Fruit fly (Drosophila melanogaster) whole organism, embryonic: ENCODE measurements around the gene OtopLc.
A peak's percentile ranks its signal among the peaks of the same experiment; 100 is the strongest.

Experiments used
- Abd-B ChIP-seq: fragments of 200-800 bp; sonication (Bioruptor generic); optimal IDR thresholded peaks from 2 replicates; lab custom pipeline; 2018; ENCODE audit warnings: missing biosample characterization, mild to moderate bottlenecking, missing genetic modification characterization, moderate library complexity
- C15 ChIP-seq: fragments of 200-800 bp; sonication (Bioruptor generic); IDR thresholded peaks from 3 replicates; pipeline ENCODE4 v1.3.6; 2022; ENCODE audit warnings: missing biosample characterization, missing genetic modification characterization
- CG10462 ChIP-seq: fragments of 200-800 bp; sonication (Bioruptor generic); optimal IDR thresholded peaks from 2 replicates; lab custom pipeline; 2016; ENCODE audit warnings: missing biosample characterization, missing genetic modification characterization
- CG12155 ChIP-seq: fragments of 200-800 bp; sonication (Bioruptor generic); optimal IDR thresholded peaks from 3 replicates; lab custom pipeline; 2016; ENCODE audit warnings: missing biosample characterization, missing genetic modification characterization
- CG12744 ChIP-seq: fragments of 200-800 bp; sonication (Bioruptor generic); optimal IDR thresholded peaks from 2 replicates; lab custom pipeline; 2016; ENCODE audit warnings: missing biosample characterization, missing genetic modification characterization
- CG13287 ChIP-seq: fragments of 200-800 bp; sonication (Bioruptor generic); IDR thresholded peaks from 2 replicates; pipeline ENCODE4 v1.3.6; 2022; ENCODE audit warnings: missing biosample characterization, missing genetic modification characterization; ENCODE audit not compliant: partially characterized antibody
- CG17912 ChIP-seq: fragments of 200-800 bp; sonication (Bioruptor generic); optimal IDR thresholded peaks from 2 replicates; lab custom pipeline; 2018; ENCODE audit warnings: missing biosample characterization, mild to moderate bottlenecking, missing genetic modification characterization
- CG18011 ChIP-seq: fragments of 200-800 bp; sonication (Bioruptor generic); optimal IDR thresholded peaks from 2 replicates; lab custom pipeline; 2017; ENCODE audit warnings: missing biosample characterization, missing genetic modification characterization, mild to moderate bottlenecking, moderate library complexity, missing genotype
- CG2875 ChIP-seq: fragments of 200-800 bp; sonication (Bioruptor generic); optimal IDR thresholded peaks from 2 replicates; lab custom pipeline; 2017; ENCODE audit warnings: missing biosample characterization, mild to moderate bottlenecking, missing genetic modification characterization, missing genetic modification reagents
- CG3065 ChIP-seq: fragments of 200-800 bp; sonication (Bioruptor generic); optimal IDR thresholded peaks from 2 replicates; lab custom pipeline; 2016; ENCODE audit warnings: missing biosample characterization, missing genetic modification characterization
- CG33557 ChIP-seq: fragments of 200-800 bp; sonication (Bioruptor generic); optimal IDR thresholded peaks from 2 replicates; lab custom pipeline; 2019; ENCODE audit warnings: missing biosample characterization, mild to moderate bottlenecking, missing genetic modification characterization, moderate library complexity
- CG3838 ChIP-seq: fragments of 200-800 bp; sonication (Bioruptor generic); optimal IDR thresholded peaks from 3 replicates; lab custom pipeline; 2016; ENCODE audit warnings: missing biosample characterization, missing genetic modification characterization
- CG4617 ChIP-seq: fragments of 200-800 bp; sonication (Bioruptor generic); optimal IDR thresholded peaks from 3 replicates; lab custom pipeline; 2016; ENCODE audit warnings: missing biosample characterization, missing genetic modification characterization, borderline replicate concordance
- CG6654 ChIP-seq: fragments of 200-800 bp; sonication (Bioruptor generic); optimal IDR thresholded peaks from 2 replicates; lab custom pipeline; 2017; ENCODE audit warnings: missing biosample characterization, mild to moderate bottlenecking, missing genetic modification characterization
- CG6813 ChIP-seq: fragments of 200-800 bp; sonication (Bioruptor generic); optimal IDR thresholded peaks from 2 replicates; lab custom pipeline; 2017; ENCODE audit warnings: missing biosample characterization, missing genetic modification characterization, mild to moderate bottlenecking, moderate library complexity, missing genetic modification reagents
- CG7372 ChIP-seq: fragments of 200-800 bp; sonication (Bioruptor generic); IDR thresholded peaks from 2 replicates; pipeline ENCODE4 v1.3.6; 2022; ENCODE audit warnings: missing biosample characterization, missing genetic modification characterization
- CG8281 ChIP-seq: fragments of 200-800 bp; sonication (Bioruptor generic); optimal IDR thresholded peaks from 2 replicates; lab custom pipeline; 2018; ENCODE audit warnings: missing biosample characterization, mild to moderate bottlenecking, missing genetic modification characterization, moderate library complexity
- CG8388 ChIP-seq: fragments of 200-800 bp; sonication (Bioruptor generic); optimal IDR thresholded peaks from 2 replicates; lab custom pipeline; 2019; ENCODE audit warnings: missing biosample characterization, mild to moderate bottlenecking, missing genetic modification characterization, moderate library complexity
- CG8765 ChIP-seq: fragments of 200-800 bp; sonication (Bioruptor generic); IDR thresholded peaks from 2 replicates; pipeline ENCODE4 v1.3.6; 2022; ENCODE audit warnings: missing biosample characterization, missing genetic modification characterization
- CG9609 ChIP-seq: fragments of 200-800 bp; sonication (Bioruptor generic); optimal IDR thresholded peaks from 3 replicates; lab custom pipeline; 2016; ENCODE audit warnings: missing biosample characterization, missing genetic modification characterization
- CG9817 ChIP-seq: fragments of 200-800 bp; sonication (Bioruptor generic); optimal IDR thresholded peaks from 2 replicates; lab custom pipeline; 2018; ENCODE audit warnings: missing biosample characterization, mild to moderate bottlenecking, missing genetic modification characterization, moderate library complexity
- D ChIP-seq, 2 experiments: fragments of 200-800 bp in 1 of 2; fragments of >200 bp in 1 of 2; sonication (Bioruptor generic) in 1 of 2; optimal IDR thresholded peaks; 2 replicates in 1 of 2; 3 replicates in 1 of 2; lab custom pipeline; 2017; ENCODE audit warnings: mild to moderate bottlenecking in 1 of 2, missing biosample characterization in 1 of 2, missing genetic modification characterization in 1 of 2, missing genetic modification reagents in 1 of 2
- H2.0 ChIP-seq: fragments of 200-800 bp; sonication (Bioruptor generic); IDR thresholded peaks from 2 replicates; pipeline ENCODE4 v1.3.6; 2022; ENCODE audit warnings: missing biosample characterization, missing genetic modification characterization
- HmgD ChIP-seq: fragments of 200-800 bp; sonication (Bioruptor generic); optimal IDR thresholded peaks from 3 replicates; lab custom pipeline; 2016; ENCODE audit warnings: missing biosample characterization, missing genetic modification characterization
- HmgZ ChIP-seq: fragments of 200-800 bp; sonication (Bioruptor generic); optimal IDR thresholded peaks from 2 replicates; lab custom pipeline; 2018; ENCODE audit warnings: missing biosample characterization, mild to moderate bottlenecking, missing genetic modification characterization
- Hmr ChIP-seq: fragments of 200-800 bp; sonication (Bioruptor generic); optimal IDR thresholded peaks from 3 replicates; lab custom pipeline; 2017; ENCODE audit warnings: mild to moderate bottlenecking, missing biosample characterization, missing genetic modification reagents, missing genetic modification characterization
- Lim3 ChIP-seq: fragments of 200-800 bp; sonication (Bioruptor generic); IDR thresholded peaks from 2 replicates; pipeline ENCODE4 v1.3.6; 2022; ENCODE audit warnings: missing biosample characterization, missing genetic modification characterization
- Lpt ChIP-seq: fragments of >200 bp; optimal IDR thresholded peaks from 2 replicates; lab custom pipeline; 2018; ENCODE audit warnings: missing biosample characterization, missing genetic modification characterization
- MESR4 ChIP-seq: fragments of 200-800 bp; sonication (Bioruptor generic); optimal IDR thresholded peaks from 2 replicates; lab custom pipeline; 2018; ENCODE audit warnings: missing biosample characterization, mild to moderate bottlenecking, missing genetic modification characterization, moderate library complexity
- Neu2 ChIP-seq: fragments of 200-800 bp; sonication (Bioruptor generic); optimal IDR thresholded peaks from 3 replicates; lab custom pipeline; 2016; ENCODE audit warnings: missing biosample characterization, missing genetic modification characterization, borderline replicate concordance
- Stat92E ChIP-seq, 3 experiments: fragments of >200 bp in 2 of 3; fragments of 200-800 bp in 1 of 3; sonication (Bioruptor generic) in 1 of 3; optimal IDR thresholded peaks; 2 replicates each; lab custom pipeline; 2017 to 2019; ENCODE audit warnings: missing biosample characterization in 3 of 3, missing genetic modification characterization in 3 of 3, mild to moderate bottlenecking in 1 of 3, moderate library complexity in 1 of 3
- YL-1 ChIP-seq: fragments of 200-800 bp; sonication (Bioruptor generic); optimal IDR thresholded peaks from 3 replicates; lab custom pipeline; 2017; ENCODE audit warnings: missing biosample characterization, mild to moderate bottlenecking, missing genetic modification characterization
- abd-A ChIP-seq: fragments of 200-800 bp; sonication (Bioruptor generic); optimal IDR thresholded peaks from 3 replicates; lab custom pipeline; 2019; ENCODE audit warnings: missing biosample characterization, mild to moderate bottlenecking, missing genetic modification characterization, moderate library complexity
- amos ChIP-seq: fragments of 200-800 bp; sonication (Bioruptor generic); IDR thresholded peaks from 2 replicates; pipeline ENCODE4 v1.3.6; 2022; ENCODE audit warnings: missing biosample characterization, missing genetic modification characterization; ENCODE audit not compliant: partially characterized antibody
- bowl ChIP-seq: fragments of 200-800 bp; sonication (Bioruptor generic); IDR thresholded peaks from 2 replicates; pipeline ENCODE4 v1.3.6; 2022; ENCODE audit warnings: missing biosample characterization, missing genetic modification characterization
- chinmo ChIP-seq: fragments of 200-800 bp; sonication (Bioruptor generic); IDR thresholded peaks from 4 replicates; pipeline ENCODE4 v1.3.6; 2022; ENCODE audit warnings: missing biosample characterization, missing genetic modification characterization; ENCODE audit not compliant: partially characterized antibody
- corto ChIP-seq: fragments of 200-800 bp; sonication (Bioruptor generic); optimal IDR thresholded peaks from 2 replicates; lab custom pipeline; 2016; ENCODE audit warnings: missing biosample characterization, mild to moderate bottlenecking, missing genetic modification characterization, moderate library complexity
- dati ChIP-seq: fragments of 200-800 bp; sonication (Bioruptor generic); IDR thresholded peaks from 2 replicates; pipeline ENCODE4 v1.3.6; 2022; ENCODE audit warnings: missing biosample characterization, missing genetic modification characterization
- dmrt99B ChIP-seq: fragments of 200-800 bp; sonication (Bioruptor generic); optimal IDR thresholded peaks from 2 replicates; lab custom pipeline; 2018; ENCODE audit warnings: missing biosample characterization, mild to moderate bottlenecking, missing genetic modification characterization, moderate library complexity
- fd96Cb ChIP-seq: fragments of 200-800 bp; sonication (Bioruptor generic); optimal IDR thresholded peaks from 2 replicates; lab custom pipeline; 2018; ENCODE audit warnings: missing biosample characterization, mild to moderate bottlenecking, missing genetic modification characterization, moderate library complexity
- gro ChIP-seq: fragments of 200-800 bp; sonication (Bioruptor generic); optimal IDR thresholded peaks from 2 replicates; lab custom pipeline; 2016; ENCODE audit warnings: missing biosample characterization, missing genetic modification characterization
- lbe ChIP-seq: fragments of 200-800 bp; sonication (Bioruptor generic); optimal IDR thresholded peaks from 2 replicates; lab custom pipeline; 2016; ENCODE audit warnings: missing biosample characterization, mild to moderate bottlenecking, missing genetic modification characterization
- nerfin-1 ChIP-seq: fragments of 200-800 bp; sonication (Bioruptor generic); optimal IDR thresholded peaks from 3 replicates; lab custom pipeline; 2019; ENCODE audit warnings: missing biosample characterization, mild to moderate bottlenecking, missing genetic modification characterization, moderate library complexity
- nom ChIP-seq: fragments of 200-800 bp; sonication (Bioruptor generic); optimal IDR thresholded peaks from 2 replicates; lab custom pipeline; 2017; ENCODE audit warnings: missing biosample characterization, missing genetic modification characterization, mild to moderate bottlenecking, moderate library complexity, missing genetic modification reagents
- sr ChIP-seq: fragments of 200-800 bp; sonication (Bioruptor generic); IDR thresholded peaks from 3 replicates; pipeline ENCODE4 v1.3.6; 2022; ENCODE audit warnings: missing biosample characterization, missing genetic modification characterization
- tll ChIP-seq, 2 experiments: fragments of 200-800 bp in 1 of 2; fragments of >200 bp in 1 of 2; sonication (Bioruptor generic) in 1 of 2; optimal IDR thresholded peaks; 2 replicates each; lab custom pipeline; 2017 to 2019; ENCODE audit warnings: missing biosample characterization in 2 of 2, missing genetic modification characterization in 2 of 2, mild to moderate bottlenecking in 1 of 2, moderate library complexity in 1 of 2
- tup ChIP-seq: fragments of 200-800 bp; sonication (Bioruptor generic); optimal IDR thresholded peaks from 2 replicates; lab custom pipeline; 2016; ENCODE audit warnings: missing biosample characterization, mild to moderate bottlenecking, missing genetic modification characterization, moderate library complexity
- yki ChIP-seq: fragments of >200 bp; optimal IDR thresholded peaks from 3 replicates; lab custom pipeline; 2018

Gene OtopLc

DNA sequence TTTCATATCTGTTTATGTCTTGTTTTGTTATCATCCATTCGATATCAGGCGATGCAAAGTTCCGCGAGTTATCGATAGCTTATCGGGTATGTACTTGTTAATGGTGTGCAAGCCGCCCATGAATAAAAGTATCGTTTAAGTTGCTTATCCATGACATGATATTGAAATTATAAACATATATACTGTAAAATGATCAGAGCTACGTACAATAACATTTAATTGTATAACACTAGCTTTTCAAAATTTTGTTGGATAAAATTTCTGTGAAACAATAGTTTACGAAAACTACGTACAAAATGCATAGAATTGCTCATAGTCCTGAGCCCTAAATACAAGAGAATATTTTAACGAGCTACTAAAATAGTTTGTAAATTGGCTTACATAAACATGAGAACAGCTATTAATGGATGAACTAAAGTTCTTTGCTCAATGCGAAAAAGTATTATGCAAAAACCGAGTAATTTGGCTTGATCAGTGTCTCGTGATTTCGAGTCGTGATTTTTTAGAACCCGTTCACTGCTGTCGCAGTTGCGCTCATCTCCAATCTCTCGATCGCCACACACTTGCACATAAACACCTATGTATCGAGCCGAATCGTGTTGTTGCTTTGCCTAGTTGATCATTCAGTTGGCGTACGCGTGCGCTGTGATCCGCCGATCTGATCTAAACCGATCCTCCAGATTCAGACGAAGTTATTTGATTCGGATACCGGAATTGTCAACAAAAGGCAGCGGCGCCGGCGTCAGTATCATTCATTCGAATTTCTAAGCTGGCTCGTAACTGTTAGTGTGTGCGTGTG is 27.0 kb upstream of the OtopLc start, which contains the start of the genes PGAP1 and cv (continued):
- TF ChIP-seq fd96Cb (tag; lab: Kevin White, UChicago) (no peak), Stat92E (GFP tag; optimal IDR thresholded peaks at IDR 0.05; lab: Kevin White, UChicago) (no peak), dmrt99B (no peak), MESR4 (GFP tag; lab: Kevin White, UChicago) (peak; percentile 20), CG12155 (GFP tag; lab: Kevin White, UChicago) (peak; percentile 18), HmgD (no peak), C15 (GFP tag; lab: Robert Waterston, UW) (no peak), YL-1 (GFP tag; lab: Kevin White, UChicago) (no peak), Lim3 (GFP tag; lab: Robert Waterston, UW) (no peak), nerfin-1 (no peak), CG6813 (GFP tag; lab: Kevin White, UChicago) (no peak), CG8281 (tag; lab: Kevin White, UChicago) (no peak), Abd-B (GFP tag; lab: Kevin White, UChicago) (no peak), yki (no peak), CG4617 (GFP tag; lab: Kevin White, UChicago) (peak; percentile 26), gro (no peak), abd-A (tag; lab: Kevin White, UChicago) (no peak), tup (GFP tag; lab: Kevin White, UChicago) (no peak), CG8388 (no peak), HmgZ (no peak), corto (GFP tag; lab: Kevin White, UChicago) (no peak), amos (peak; percentile 81), nom (no peak), lbe (GFP tag; lab: Kevin White, UChicago) (peak; percentile 56), CG9609 (no peak), CG17912 (GFP tag; lab: Kevin White, UChicago) (no peak), D (optimal IDR thresholded peaks at IDR 0.05; lab: Kevin White, UChicago) (no peak), D (GFP tag; optimal IDR thresholded peaks at IDR 0.05; lab: Kevin White, UChicago) (no peak), CG3838 (GFP tag; lab: Kevin White, UChicago) (no peak), CG13287 (GFP tag; lab: Robert Waterston, UW) (peak; percentile 80), Lpt (GFP tag; lab: Kevin White, UChicago) (no peak), Hmr (GFP tag; lab: Kevin White, UChicago) (no peak), CG8765 (GFP tag; lab: Robert Waterston, UW) (no peak), chinmo (peak; percentile 70; the same call in 1 of the 4 replicates), tll (GFP tag; optimal IDR thresholded peaks at IDR 0.05; lab: Kevin White, UChicago) (peak; percentile 22 to 29), CG2875 (GFP tag; lab: Kevin White, UChicago) (no peak), CG18011 (GFP tag; lab: Kevin White, UChicago) (no peak), CG6654 (GFP tag; lab: Kevin White, UChicago) (no peak), CG7372 (GFP tag; lab: Robert Waterston, UW) (no peak), dati (GFP tag; lab: Robert Waterston, UW) (no peak), CG33557 (GFP tag; lab: Kevin White, UChicago) (no peak), CG12744 (GFP tag; lab: Kevin White, UChicago) (no peak), Neu2 (GFP tag; lab: Kevin White, UChicago) (no peak), H2.0 (GFP tag; lab: Robert Waterston, UW) (no peak), bowl (GFP tag; lab: Robert Waterston, UW) (no peak), sr (GFP tag; lab: Robert Waterston, UW) (no peak), CG10462 (GFP tag; lab: Kevin White, UChicago) (no peak), CG3065 (GFP tag; lab: Kevin White, UChicago) (no peak), CG9817 (peak; percentile 8)
